Worm (Caenorhabditis elegans): ENCODE results near the gene F13C5.5.

ce11 chrX:629134-629533 lies 20.8 kb upstream of the F13C5.5 start, which contains the start of gene M6.4:
- TF ChIP-seq dao-5 (tag; optimal IDR thresholded peaks at IDR 0.05) (no peak), W03F9.2 (tag; optimal IDR thresholded peaks at IDR 0.05) (no peak), him-1 (tag; optimal IDR thresholded peaks at IDR 0.05) (no peak)

All from whole organism, L4/young adult.